Worm (Caenorhabditis elegans): ENCODE results near the gene C14B9.8.
A peak's percentile ranks its signal among the peaks of the same experiment; 100 is the strongest.

The C14B9.8 gene

ce11 chrIII:8100960-8101359, 43.5 kb downstream of the C14B9.8 start, which contains the start of gene plk-1:
TSS of gene plk-1 (plus strand) at chrIII:8101348.
- peak; percentile 15 for TF ChIP-seq nhr-25 (tag; optimal IDR thresholded peaks at IDR 0.05)
- TF ChIP-seq R02D3.7 (tag; optimal IDR thresholded peaks at IDR 0.05), result peak; percentile 84
- TF ChIP-seq ama-1 (optimal IDR thresholded peaks at IDR 0.05), result no peak
- peak; percentile 27 for TF ChIP-seq hmg-11 (tag; optimal IDR thresholded peaks at IDR 0.05)
- TF ChIP-seq eor-1 (tag; optimal IDR thresholded peaks at IDR 0.05), result no peak
- no peak for TF ChIP-seq nhr-237 (tag; optimal IDR thresholded peaks at IDR 0.05)
- TF ChIP-seq ztf-4 (tag; optimal IDR thresholded peaks at IDR 0.05), result no peak
- peak; percentile 54 for TF ChIP-seq lin-15B (tag; optimal IDR thresholded peaks at IDR 0.05)
- TF ChIP-seq elt-2 (tag; optimal IDR thresholded peaks at IDR 0.05), result no peak
- TF ChIP-seq pha-4 (tag; optimal IDR thresholded peaks at IDR 0.05), result peak; percentile 63
- TF ChIP-seq lin-39 (tag; optimal IDR thresholded peaks at IDR 0.05), result peak; percentile 62
- peak; percentile 59 for TF ChIP-seq nfya-1 (tag; optimal IDR thresholded peaks at IDR 0.05; ENCODE audit: insufficient read depth)
- TF ChIP-seq lsy-12 (tag; optimal IDR thresholded peaks at IDR 0.05), result no peak
- no peak for TF ChIP-seq pqm-1 (tag; optimal IDR thresholded peaks at IDR 0.05)

ce11 chrIII:8099022-8099421, 45.4 kb downstream of the C14B9.8 start, which contains the start of gene K06H7.1:
TSS of gene K06H7.1 (plus strand) at chrIII:8099322.
- TF ChIP-seq hmg-11 (tag; optimal IDR thresholded peaks at IDR 0.05) (no peak), daf-12 (tag; optimal IDR thresholded peaks at IDR 0.05) (no peak), mdl-1 (tag; optimal IDR thresholded peaks at IDR 0.05) (no peak), snpc-4 (tag; optimal IDR thresholded peaks at IDR 0.05) (no peak), fos-1 (tag; optimal IDR thresholded peaks at IDR 0.05) (no peak), elt-1 (tag; optimal IDR thresholded peaks at IDR 0.05) (no peak), lin-39 (tag; optimal IDR thresholded peaks at IDR 0.05) (no peak), skn-1 (tag; optimal IDR thresholded peaks at IDR 0.05) (no peak), nhr-76 (tag; optimal IDR thresholded peaks at IDR 0.05) (no peak), pha-4 (tag; optimal IDR thresholded peaks at IDR 0.05) (no peak), R02D3.7 (tag; optimal IDR thresholded peaks at IDR 0.05) (no peak), unc-39 (tag; optimal IDR thresholded peaks at IDR 0.05) (no peak), tbx-2 (tag; optimal IDR thresholded peaks at IDR 0.05) (no peak), aly-2 (tag; optimal IDR thresholded peaks at IDR 0.05) (no peak), jun-1 (tag; optimal IDR thresholded peaks at IDR 0.05) (no peak), nhr-11 (tag; optimal IDR thresholded peaks at IDR 0.05) (no peak), nhr-12 (tag; optimal IDR thresholded peaks at IDR 0.05) (no peak), eor-1 (tag; optimal IDR thresholded peaks at IDR 0.05) (no peak)

ce11 chrIII:8098116-8098515, 46.3 kb downstream of the C14B9.8 start, which contains the start of gene K06H7.8:
TSS of gene K06H7.8 (minus strand) at chrIII:8098216.
- TF ChIP-seq ama-1 (optimal IDR thresholded peaks at IDR 0.05) (no peak), nfya-1 (tag; optimal IDR thresholded peaks at IDR 0.05; ENCODE audit: insufficient read depth) (no peak), aly-2 (tag; optimal IDR thresholded peaks at IDR 0.05) (no peak), lin-15B (tag; optimal IDR thresholded peaks at IDR 0.05) (no peak), ceh-9 (tag; optimal IDR thresholded peaks at IDR 0.05) (no peak), hmg-11 (tag; optimal IDR thresholded peaks at IDR 0.05) (no peak), eor-1 (tag; optimal IDR thresholded peaks at IDR 0.05) (no peak), ZK546.5 (tag; optimal IDR thresholded peaks at IDR 0.05) (no peak)

- no peak for TF ChIP-seq fkh-10 (GFP tag; optimal IDR thresholded peaks at IDR 0.05)
- no peak for TF ChIP-seq mml-1 (tag; optimal IDR thresholded peaks at IDR 0.05)
- TF ChIP-seq ztf-4 (tag; optimal IDR thresholded peaks at IDR 0.05), result no peak
- TF ChIP-seq ama-1 (optimal IDR thresholded peaks at IDR 0.05), result no peak
- peak; percentile 37 for TF ChIP-seq nhr-23 (tag; optimal IDR thresholded peaks at IDR 0.05)
- TF ChIP-seq lsy-12 (tag; optimal IDR thresholded peaks at IDR 0.05), result no peak
- TF ChIP-seq aly-2 (tag; optimal IDR thresholded peaks at IDR 0.05), result no peak
- TF ChIP-seq snpc-4 (tag; optimal IDR thresholded peaks at IDR 0.05), result peak; percentile 68
- no peak for TF ChIP-seq fos-1 (tag; optimal IDR thresholded peaks at IDR 0.05)
- TF ChIP-seq mdl-1 (tag; optimal IDR thresholded peaks at IDR 0.05), result no peak
- TF ChIP-seq lin-15B (tag; optimal IDR thresholded peaks at IDR 0.05), result peak; percentile 87
- TF ChIP-seq nhr-28 (tag; optimal IDR thresholded peaks at IDR 0.05), result no peak
- TF ChIP-seq elt-2 (tag; optimal IDR thresholded peaks at IDR 0.05), result peak; percentile 25
- peak; percentile 71 for TF ChIP-seq lin-39 (tag; optimal IDR thresholded peaks at IDR 0.05)
- no peak for TF ChIP-seq ceh-82 (tag; optimal IDR thresholded peaks at IDR 0.05)
- peak; percentile 87 for TF ChIP-seq egl-5 (tag; optimal IDR thresholded peaks at IDR 0.05)
- no peak for TF ChIP-seq sea-2 (GFP tag; optimal IDR thresholded peaks at IDR 0.05)
- TF ChIP-seq nhr-11 (tag; optimal IDR thresholded peaks at IDR 0.05), result no peak
- no peak for TF ChIP-seq zag-1 (tag; optimal IDR thresholded peaks at IDR 0.05)
- TF ChIP-seq nhr-77 (tag; optimal IDR thresholded peaks at IDR 0.05), result no peak
- no peak for TF ChIP-seq egl-27 (tag; optimal IDR thresholded peaks at IDR 0.05)
- TF ChIP-seq nhr-237 (tag; optimal IDR thresholded peaks at IDR 0.05), result no peak
- TF ChIP-seq ceh-16 (tag; optimal IDR thresholded peaks at IDR 0.05), result no peak
- no peak for TF ChIP-seq daf-12 (tag; optimal IDR thresholded peaks at IDR 0.05)
- TF ChIP-seq elt-3 (tag; optimal IDR thresholded peaks at IDR 0.05), result no peak
- TF ChIP-seq pha-4 (tag; optimal IDR thresholded peaks at IDR 0.05), result peak; percentile 83
- TF ChIP-seq ztf-11 (tag; optimal IDR thresholded peaks at IDR 0.05), result no peak
- TF ChIP-seq hmg-11 (tag; optimal IDR thresholded peaks at IDR 0.05), result peak; percentile 20
- peak; percentile 69 for TF ChIP-seq nfya-1 (tag; optimal IDR thresholded peaks at IDR 0.05; ENCODE audit: insufficient read depth)
- TF ChIP-seq skn-1 (tag; optimal IDR thresholded peaks at IDR 0.05), result peak; percentile 44
- no peak for TF ChIP-seq nhr-67 (tag; optimal IDR thresholded peaks at IDR 0.05)
- TF ChIP-seq R02D3.7 (tag; optimal IDR thresholded peaks at IDR 0.05), result no peak
- no peak for TF ChIP-seq jun-1 (tag; optimal IDR thresholded peaks at IDR 0.05)
- TF ChIP-seq ZK546.5 (tag; optimal IDR thresholded peaks at IDR 0.05), result no peak
- TF ChIP-seq nhr-76 (tag; optimal IDR thresholded peaks at IDR 0.05), result no peak
- TF ChIP-seq unc-39 (tag; optimal IDR thresholded peaks at IDR 0.05), result no peak
- TF ChIP-seq nhr-12 (tag; optimal IDR thresholded peaks at IDR 0.05), result no peak
- TF ChIP-seq ceh-9 (tag; optimal IDR thresholded peaks at IDR 0.05), result no peak
Measured at ce11 chrIII:8093079-8093623, 51.3 kb downstream of the C14B9.8 start, which contains the start of gene K06H7.2. TSS of gene K06H7.2 (plus strand) at chrIII:8093573.

Data from whole organism, L3 larva.